Fruit fly (Drosophila melanogaster): ENCODE data around the gene CG33342.

CG33342 gene

DNA sequence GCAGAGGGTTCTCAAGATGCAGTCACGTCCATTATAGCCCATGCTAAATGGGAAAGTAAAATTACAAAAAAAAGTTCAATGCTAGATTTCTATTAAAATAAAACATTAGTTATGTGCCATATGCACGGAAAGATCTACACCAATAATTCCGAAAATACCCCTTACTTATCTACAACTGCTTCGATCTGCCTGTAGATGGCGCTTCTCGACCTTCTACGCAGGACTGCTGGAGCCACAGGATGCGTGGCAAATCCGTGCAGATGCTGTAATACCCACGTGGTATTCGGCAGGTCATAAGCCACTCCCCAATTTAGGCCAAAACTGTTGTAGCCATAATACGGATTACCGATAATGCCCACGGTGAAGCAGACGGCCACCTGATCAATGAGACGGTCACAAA, 9.8 kb downstream of the CG33342 start:
- TF ChIP-seq Mad (GFP tag; optimal IDR thresholded peaks at IDR 0.05), result no peak
- no peak for TF ChIP-seq Abd-B (GFP tag; optimal IDR thresholded peaks at IDR 0.05)
- TF ChIP-seq CG8944 (GFP tag; optimal IDR thresholded peaks at IDR 0.05), result no peak
- TF ChIP-seq CG8359 (GFP tag; optimal IDR thresholded peaks at IDR 0.05; ENCODE audit: borderline replicate concordance), result no peak
- no peak for TF ChIP-seq CG30020 (tag; optimal IDR thresholded peaks at IDR 0.05)
- TF ChIP-seq bsh (GFP tag; optimal IDR thresholded peaks at IDR 0.05), result no peak
- no peak for TF ChIP-seq CG3847 (GFP tag; IDR thresholded peaks at IDR 0.05)
- TF ChIP-seq lola (GFP tag; optimal IDR thresholded peaks at IDR 0.05), result no peak
- TF ChIP-seq CG11093 (GFP tag; IDR thresholded peaks at IDR 0.05), result no peak
- TF ChIP-seq CG7745 (tag; optimal IDR thresholded peaks at IDR 0.05), result no peak
- TF ChIP-seq stc (GFP tag; IDR thresholded peaks at IDR 0.05), result no peak
- TF ChIP-seq CG7372 (GFP tag; IDR thresholded peaks at IDR 0.05), result no peak

DNA sequence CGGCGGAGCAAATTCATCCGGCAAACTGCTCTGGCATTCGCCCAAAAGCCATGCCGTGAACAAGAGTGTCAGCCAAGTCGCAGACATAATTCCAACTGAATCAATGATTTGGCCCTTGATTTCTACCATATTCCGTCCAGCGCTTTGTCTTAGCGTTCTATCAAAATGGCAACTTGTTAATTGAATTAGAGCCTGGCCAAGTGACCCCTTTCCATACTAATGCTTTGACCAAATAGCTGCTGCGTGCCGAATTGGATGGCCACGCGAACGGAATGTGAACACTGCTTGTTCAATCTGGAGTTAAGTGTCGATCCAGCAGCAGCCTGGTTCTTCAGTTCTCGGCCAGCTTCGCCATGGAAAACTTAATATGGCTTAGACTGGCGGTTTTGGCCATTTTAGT, 13.6 kb downstream of the CG33342 start, which contains the start of the genes CG5768 and CG13615:
CG5768 (minus strand) TSS at position 101 of the 400 bp plus-strand sequence.
CG13615 (plus strand) TSS at position 280 of the 400 bp plus-strand sequence.
- TF ChIP-seq PHDP (tag; optimal IDR thresholded peaks at IDR 0.05) (no peak), Sry-δ (GFP tag; optimal IDR thresholded peaks at IDR 0.05) (no peak), sr (GFP tag; IDR thresholded peaks at IDR 0.05) (no peak), sens (GFP tag) (no peak), phol (tag; optimal IDR thresholded peaks at IDR 0.05) (no peak), dysf (GFP tag; IDR thresholded peaks at IDR 0.05) (no peak), CG34376 (GFP tag; optimal IDR thresholded peaks at IDR 0.05) (no peak), disco-r (GFP tag; optimal IDR thresholded peaks at IDR 0.05) (no peak), CG30431 (GFP tag; optimal IDR thresholded peaks at IDR 0.05) (no peak), CG2199 (GFP tag; IDR thresholded peaks at IDR 0.05) (no peak), unc-4 (GFP tag; IDR thresholded peaks at IDR 0.05; ENCODE audit: partially characterized antibody) (no peak), ato (GFP tag; IDR thresholded peaks at IDR 0.05; ENCODE audit: partially characterized antibody) (no peak), exex (tag; optimal IDR thresholded peaks at IDR 0.05) (no peak), CG15514 (GFP tag; optimal IDR thresholded peaks at IDR 0.05) (no peak), CG4730 (GFP tag; IDR thresholded peaks at IDR 0.05) (no peak), H2.0 (GFP tag; IDR thresholded peaks at IDR 0.05) (no peak)

DNA sequence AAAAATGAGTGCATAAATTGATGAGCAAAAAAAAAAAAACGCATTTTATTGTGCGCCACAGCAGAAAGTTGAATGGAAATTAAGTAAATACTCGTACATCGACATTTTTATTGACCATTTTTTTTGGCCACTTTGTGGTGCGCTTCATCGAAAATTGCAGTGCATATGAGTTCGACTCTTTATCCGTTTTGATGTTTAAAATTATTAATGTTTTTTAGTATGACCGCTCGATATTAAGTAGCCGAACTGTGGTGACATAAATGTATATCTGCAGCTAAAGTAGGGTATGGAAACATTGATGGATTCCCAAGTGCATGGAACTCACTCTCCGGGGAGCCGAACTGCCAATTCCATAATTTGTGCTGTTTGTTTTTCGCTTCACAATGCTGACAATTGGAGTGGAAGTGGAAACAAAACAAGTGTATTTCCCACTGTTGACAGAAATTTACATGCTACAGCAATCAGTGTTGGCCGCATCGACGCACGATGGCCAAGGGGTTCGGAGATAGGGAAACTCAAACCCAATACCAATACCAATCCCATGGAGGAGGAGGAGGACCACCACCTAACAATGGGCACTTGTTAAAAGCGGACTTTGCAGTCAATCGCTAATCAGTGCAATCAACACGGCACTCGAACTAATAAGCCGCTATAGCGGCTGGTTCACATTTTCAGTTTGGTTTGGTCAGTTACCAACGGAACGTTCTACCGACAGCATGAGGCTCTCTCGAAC, 15.7 kb downstream of the CG33342 start, which contains the start of gene CG13616:
CG13616 (plus strand) TSS at position 683 of the 733 bp plus-strand sequence.
- TF ChIP-seq Ets65A (GFP tag) (peak; percentile 9), CG16813 (GFP tag; IDR thresholded peaks at IDR 0.05; ENCODE audit: partially characterized antibody) (no peak)

Data from whole organism, embryonic.